Worm (Caenorhabditis elegans): ENCODE data around the gene cpsf-4.

DNA sequence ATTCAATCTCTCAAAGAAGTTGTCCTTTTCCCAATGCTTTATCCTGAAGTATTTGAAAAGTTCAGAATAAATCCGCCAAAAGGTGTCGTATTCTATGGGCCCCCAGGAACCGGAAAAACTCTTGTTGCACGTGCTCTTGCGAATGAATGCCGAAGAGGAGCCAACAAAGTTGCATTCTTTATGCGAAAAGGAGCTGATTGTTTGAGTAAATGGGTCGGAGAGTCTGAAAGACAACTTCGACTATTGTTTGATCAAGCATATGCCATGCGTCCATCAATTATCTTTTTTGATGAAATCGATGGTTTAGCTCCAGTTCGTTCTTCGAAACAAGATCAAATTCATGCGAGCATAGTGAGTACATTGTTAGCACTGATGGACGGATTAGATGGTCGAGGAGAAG, 12.4 kb downstream of the cpsf-4 start:
- TF ChIP-seq elt-3 (tag; optimal IDR thresholded peaks at IDR 0.05) (no peak), lsy-2 (tag; optimal IDR thresholded peaks at IDR 0.05) (no peak), ztf-11 (tag; optimal IDR thresholded peaks at IDR 0.05) (no peak), cnd-1 (tag; optimal IDR thresholded peaks at IDR 0.05) (no peak), snpc-4 (tag; optimal IDR thresholded peaks at IDR 0.05) (no peak), lin-13 (tag; optimal IDR thresholded peaks at IDR 0.05) (no peak), ceh-43 (GFP tag; optimal IDR thresholded peaks at IDR 0.05) (no peak), sem-2 (GFP tag; optimal IDR thresholded peaks at IDR 0.05) (no peak), ceh-39 (tag; optimal IDR thresholded peaks at IDR 0.05) (no peak), nhr-12 (tag; optimal IDR thresholded peaks at IDR 0.05) (no peak)

Data from whole organism, mixed stage, embryonic.